Fruit fly (Drosophila melanogaster) ovary, adult (tissue): ENCODE data around the gene CG42541.

Source experiments
- CG17801 ChIP-seq: fragments of 200-800 bp; optimal IDR thresholded peaks from 2 replicates; lab custom pipeline; 2019; ENCODE audit warnings: missing biosample characterization, mild to moderate bottlenecking, missing genetic modification characterization, moderate library complexity; ENCODE audit not compliant: partially characterized antibody

Gene CG42541

DNA sequence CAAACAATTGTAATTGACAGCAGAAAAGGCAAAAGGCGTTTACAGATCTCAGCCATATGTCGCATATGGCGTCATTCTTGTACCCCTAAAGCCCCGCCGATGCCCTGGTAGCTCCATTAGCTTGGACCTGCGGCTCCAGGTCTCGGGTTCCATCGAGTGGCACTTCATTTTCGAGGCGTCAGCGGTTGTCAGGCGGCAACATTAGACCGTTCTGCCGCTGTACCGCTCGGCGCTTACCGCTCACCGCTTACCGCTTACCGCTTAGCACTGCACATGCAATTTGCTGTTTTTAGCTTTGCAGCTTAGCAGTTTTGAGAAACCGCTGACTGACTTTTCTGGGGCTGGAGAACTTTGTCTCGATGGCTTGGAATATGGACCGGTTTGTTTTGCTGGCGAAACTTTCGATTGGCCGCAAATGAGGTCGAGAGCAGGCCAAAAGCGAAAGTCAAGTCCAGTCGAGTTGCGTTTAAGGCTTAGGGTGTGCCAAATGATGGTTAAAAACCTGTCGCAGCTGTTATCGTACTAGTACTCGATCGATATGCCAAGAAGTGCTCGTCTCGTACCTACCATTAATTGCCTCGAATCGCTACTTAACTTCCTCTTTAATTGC lies 80.9 kb downstream of the CG42541 start:
- no peak for TF ChIP-seq CG17801 (GFP tag; lab: Kevin White, UChicago)

DNA sequence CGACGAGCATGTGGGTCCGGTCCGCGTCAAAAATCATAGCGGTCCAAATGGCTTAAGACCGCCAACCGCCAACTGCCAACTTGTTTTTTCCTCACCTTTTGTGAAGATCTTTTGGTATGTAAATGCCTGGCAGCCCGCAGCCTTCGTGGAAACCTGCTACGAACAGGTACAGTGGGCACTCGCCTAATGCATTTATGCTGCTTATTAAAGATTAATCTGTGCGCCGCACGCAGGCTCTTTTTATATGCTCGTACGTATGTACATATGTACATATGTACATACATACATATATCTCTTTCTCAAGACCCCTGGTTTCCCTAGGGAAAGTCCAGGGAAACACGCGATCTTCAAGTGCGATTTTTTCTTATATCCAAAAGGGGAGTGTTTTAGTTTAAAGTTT lies 84.0 kb downstream of the CG42541 start:
- no peak for TF ChIP-seq CG17801 (GFP tag; lab: Kevin White, UChicago)

DNA sequence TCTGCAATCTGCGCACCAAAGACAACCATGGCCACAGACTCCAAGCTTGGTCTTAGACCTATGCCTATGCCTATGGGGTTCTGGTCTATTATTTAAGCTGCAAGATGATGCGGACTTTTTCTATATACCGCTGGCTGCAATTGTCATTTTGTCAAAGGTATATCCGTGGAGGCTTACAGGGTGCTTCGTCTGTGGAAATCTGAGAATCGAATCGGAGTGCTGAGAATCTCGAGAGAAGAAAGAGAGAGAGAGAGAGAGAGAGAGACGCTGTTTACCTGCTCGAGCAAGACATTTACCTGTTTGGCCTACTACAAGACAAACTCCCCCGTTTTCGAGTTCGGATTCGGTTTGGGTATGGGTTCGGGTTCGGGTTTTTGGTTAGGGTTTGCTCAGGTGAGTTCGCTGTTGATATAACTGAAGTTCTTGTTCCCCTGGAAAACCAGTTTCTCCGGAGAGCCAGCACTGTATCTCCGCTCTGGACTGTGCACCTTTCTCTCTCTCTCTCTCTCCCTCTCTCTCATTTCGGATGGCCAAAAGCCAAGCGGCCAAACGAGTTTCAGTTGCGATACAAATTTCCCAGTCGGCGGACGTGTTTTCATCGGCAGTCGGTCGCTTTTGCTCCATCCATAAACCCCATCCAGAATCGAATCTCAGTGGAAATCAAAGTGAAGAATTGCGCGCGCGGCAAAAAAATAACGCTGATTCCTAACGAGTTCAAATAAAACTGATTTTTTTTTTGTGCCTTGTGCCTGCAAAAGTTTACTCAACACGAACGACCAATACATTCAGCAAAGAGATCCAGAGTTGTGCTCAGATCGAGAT lies 84.8 kb downstream of the CG42541 start:
- TF ChIP-seq CG17801 (GFP tag; lab: Kevin White, UChicago): no peak

DNA sequence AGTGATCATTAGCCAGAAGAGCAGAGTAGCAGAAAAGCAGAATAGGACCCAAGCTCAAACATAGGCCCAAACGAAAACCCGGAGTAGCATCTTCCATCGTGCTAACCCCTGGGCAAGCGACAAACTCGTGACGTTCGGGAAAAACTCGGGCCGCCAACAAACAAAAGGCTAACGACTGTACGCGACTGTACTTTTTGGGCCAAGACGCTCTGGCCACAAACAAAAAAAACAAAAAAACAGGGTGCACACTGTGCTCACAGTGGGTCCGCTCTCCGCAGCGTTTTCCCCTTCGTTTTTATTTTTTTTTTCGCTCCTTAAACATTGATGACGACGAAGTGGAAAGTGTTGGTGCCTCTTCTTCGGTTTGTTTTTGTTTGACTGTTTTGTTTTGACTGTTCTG lies 87.5 kb downstream of the CG42541 start:
- TF ChIP-seq CG17801 (GFP tag; lab: Kevin White, UChicago): no peak
